Fruit fly (Drosophila melanogaster): Measurements from ENCODE around the gene BBS5.

Gene BBS5

dm6 chr3R:4864901-4865601 is 48.9 kb downstream of the BBS5 start (continued):
- TF ChIP-seq CG5180 (GFP tag; optimal IDR thresholded peaks at IDR 0.05) (no peak), Hey (tag; optimal IDR thresholded peaks at IDR 0.05) (no peak), vvl (GFP tag; IDR thresholded peaks at IDR 0.05) (no peak), row (GFP tag; IDR thresholded peaks at IDR 0.05) (no peak), bab2 (GFP tag; optimal IDR thresholded peaks at IDR 0.05) (no peak), CG31441 (GFP tag; IDR thresholded peaks at IDR 0.05) (no peak), CG11456 (GFP tag; IDR thresholded peaks at IDR 0.05) (no peak), pzg (GFP tag; optimal IDR thresholded peaks at IDR 0.05) (no peak), pfk (GFP tag; optimal IDR thresholded peaks at IDR 0.05) (peak; percentile 89), H15 (GFP tag; IDR thresholded peaks at IDR 0.05) (no peak), CG4730 (GFP tag; IDR thresholded peaks at IDR 0.05) (no peak), chn (GFP tag; optimal IDR thresholded peaks at IDR 0.05) (no peak), CG17568 (GFP tag; optimal IDR thresholded peaks at IDR 0.05) (no peak), ATbp (GFP tag; optimal IDR thresholded peaks at IDR 0.05) (no peak), oc (tag; optimal IDR thresholded peaks at IDR 0.05) (peak; percentile 21), CG11695 (GFP tag; IDR thresholded peaks at IDR 0.05) (peak; percentile 64), Chrac-16 (GFP tag; optimal IDR thresholded peaks at IDR 0.05) (no peak), BEAF-32 (GFP tag; optimal IDR thresholded peaks at IDR 0.05) (no peak), CG4820 (GFP tag; optimal IDR thresholded peaks at IDR 0.05) (no peak), CG2678 (tag; optimal IDR thresholded peaks at IDR 0.05) (no peak), Xrp1 (GFP tag; IDR thresholded peaks at IDR 0.05) (no peak), CG18476 (GFP tag; optimal IDR thresholded peaks at IDR 0.05) (no peak), CG10321 (GFP tag; IDR thresholded peaks at IDR 0.05) (no peak), E2f1 (GFP tag; IDR thresholded peaks at IDR 0.05) (no peak), Awh (GFP tag; IDR thresholded peaks at IDR 0.05) (no peak), CG13775 (GFP tag; optimal IDR thresholded peaks at IDR 0.05) (no peak), NC2α (GFP tag; optimal IDR thresholded peaks at IDR 0.05) (no peak), CG10267 (tag; optimal IDR thresholded peaks at IDR 0.05) (no peak), sr (GFP tag; IDR thresholded peaks at IDR 0.05) (peak; percentile 91)

- no peak for TF ChIP-seq prd (optimal IDR thresholded peaks at IDR 0.05)
- TF ChIP-seq prd (GFP tag; IDR thresholded peaks at IDR 0.05): peak; percentile 44; the same call in 1 of the 3 replicates
- peak; percentile 50 for TF ChIP-seq zen (tag; optimal IDR thresholded peaks at IDR 0.05)
- TF ChIP-seq hb (GFP tag; IDR thresholded peaks at IDR 0.05; ENCODE audit: partially characterized antibody): 0 out of 3 replicates have a peak, but pooled peaks have one; percentile 12
- TF ChIP-seq CG15479 (GFP tag; optimal IDR thresholded peaks at IDR 0.05): peak; percentile 79
- peak; percentile 20 for TF ChIP-seq Kr (GFP tag; optimal IDR thresholded peaks at IDR 0.05)
- no peak for TF ChIP-seq HmgD (GFP tag; optimal IDR thresholded peaks at IDR 0.05)
- peak; percentile 28 for TF ChIP-seq twi (tag; optimal IDR thresholded peaks at IDR 0.05)
- no peak for TF ChIP-seq Dbx (GFP tag; IDR thresholded peaks at IDR 0.05)
- peak; percentile 37 for TF ChIP-seq ac (GFP tag; optimal IDR thresholded peaks at IDR 0.05)
These were observed 50.0 kb downstream of the BBS5 start for dm6 chr3R:4866073-4866472.

- TF ChIP-seq ssp (GFP tag; IDR thresholded peaks at IDR 0.05) (no peak), sr (GFP tag; IDR thresholded peaks at IDR 0.05) (peak; percentile 35; the same call in 1 of the 3 replicates), hb (GFP tag; IDR thresholded peaks at IDR 0.05; ENCODE audit: partially characterized antibody) (0 out of 3 replicates have a peak, but pooled peaks have one; percentile 35), Awh (GFP tag; IDR thresholded peaks at IDR 0.05) (0 out of 2 replicates have a peak, but pooled peaks have one; percentile 34), oc (tag; optimal IDR thresholded peaks at IDR 0.05) (peak; percentile 98)
These were observed 50.8 kb downstream of the BBS5 start for dm6 chr3R:4866916-4867315.
